Fruit fly (Drosophila melanogaster): Measurements from ENCODE around the gene CG32640.

The CG32640 gene

dm6 chrX:13143100-13143499 is 34.7 kb upstream of the CG32640 start (continued):
- TF ChIP-seq esn (GFP tag; optimal IDR thresholded peaks at IDR 0.05) = peak; percentile 71
- TF ChIP-seq Hr4 (GFP tag; optimal IDR thresholded peaks at IDR 0.05) = peak; percentile 86
- peak; percentile 92 for TF ChIP-seq CG15336 (GFP tag; IDR thresholded peaks at IDR 0.05)
- peak; percentile 73 for TF ChIP-seq CG7368 (GFP tag; optimal IDR thresholded peaks at IDR 0.05)
- TF ChIP-seq CG11294 (GFP tag; IDR thresholded peaks at IDR 0.05) = peak; percentile 49; the same call in 1 of the 2 replicates
- peak; percentile 71 for TF ChIP-seq Eip75B (GFP tag; optimal IDR thresholded peaks at IDR 0.05)
- peak; percentile 26 for TF ChIP-seq CG11902 (GFP tag; optimal IDR thresholded peaks at IDR 0.05)
- peak; percentile 69 for TF ChIP-seq CG6808 (GFP tag; optimal IDR thresholded peaks at IDR 0.05)

dm6 chrX:13145858-13146257 is 31.9 kb upstream of the CG32640 start:
- TF ChIP-seq Blimp-1 (GFP tag; optimal IDR thresholded peaks at IDR 0.05) (peak; percentile 74), CG4318 (GFP tag; optimal IDR thresholded peaks at IDR 0.05) (no peak)

dm6 chrX:13149083-13149482 is 28.7 kb upstream of the CG32640 start:
- no peak for TF ChIP-seq Hr39 (GFP tag; optimal IDR thresholded peaks at IDR 0.05)
- peak; percentile 38 for TF ChIP-seq CG6276 (GFP tag; optimal IDR thresholded peaks at IDR 0.05)
- peak in 1 of 2 experiments; percentile 56 for TF ChIP-seq ss (GFP tag; optimal IDR thresholded peaks at IDR 0.05)
- TF ChIP-seq Lpt (GFP tag; optimal IDR thresholded peaks at IDR 0.05) = peak; percentile 19
- no peak for TF ChIP-seq Eip93F (GFP tag; optimal IDR thresholded peaks at IDR 0.05)
- no peak for TF ChIP-seq CG6792 (GFP tag; optimal IDR thresholded peaks at IDR 0.05)
- no peak for TF ChIP-seq Hr4 (GFP tag; optimal IDR thresholded peaks at IDR 0.05)
- TF ChIP-seq CG10631 (GFP tag; optimal IDR thresholded peaks at IDR 0.05) = no peak
- TF ChIP-seq CG10669 (GFP tag; optimal IDR thresholded peaks at IDR 0.05) = no peak
- peak; percentile 62 for TF ChIP-seq eg (GFP tag; IDR thresholded peaks at IDR 0.05)
- no peak; the same call in 2 of the 3 replicates for TF ChIP-seq CG8119 (GFP tag; IDR thresholded peaks at IDR 0.05)
- TF ChIP-seq dsx (GFP tag; optimal IDR thresholded peaks at IDR 0.05; ENCODE audit: poor library complexity, severe bottlenecking) = no peak

- no peak for TF ChIP-seq Ets21C (GFP tag; optimal IDR thresholded peaks at IDR 0.05)
- peak; percentile 6 for TF ChIP-seq Eip78C (GFP tag)
- TF ChIP-seq CG1621 (tag; optimal IDR thresholded peaks at IDR 0.05) = peak; percentile 77
These were observed 23.0 kb upstream of the CG32640 start, which contains the start of the genes CG4318 and CG4332 for dm6 chrX:13154783-13155182. CG4318 (minus strand) TSS chrX:13154924. CG4332 (plus strand) TSS chrX:13155038.

- peak; percentile 78 for TF ChIP-seq topi (GFP tag; optimal IDR thresholded peaks at IDR 0.05)
- peak; percentile 81 for TF ChIP-seq esn (GFP tag; optimal IDR thresholded peaks at IDR 0.05)
- TF ChIP-seq Blimp-1 (GFP tag; optimal IDR thresholded peaks at IDR 0.05) = no peak
- TF ChIP-seq lz (GFP tag; optimal IDR thresholded peaks at IDR 0.05) = peak; percentile 86
- peak; percentile 57 for TF ChIP-seq Sox15 (GFP tag; optimal IDR thresholded peaks at IDR 0.05)
- no peak for TF ChIP-seq CG11762 (GFP tag; optimal IDR thresholded peaks at IDR 0.05; ENCODE audit: insufficient read depth)
- TF ChIP-seq Smox (GFP tag; optimal IDR thresholded peaks at IDR 0.05) = peak; percentile 62
- no peak for TF ChIP-seq net (GFP tag; optimal IDR thresholded peaks at IDR 0.05)
- no peak for TF ChIP-seq ss (GFP tag; optimal IDR thresholded peaks at IDR 0.05)
- TF ChIP-seq CG8119 (GFP tag; IDR thresholded peaks at IDR 0.05) = 0 out of 3 replicates have a peak, but pooled peaks have one; percentile 43
- TF ChIP-seq Hr4 (GFP tag; optimal IDR thresholded peaks at IDR 0.05) = peak; percentile 74
- peak; percentile 84 for TF ChIP-seq Sox14 (GFP tag; optimal IDR thresholded peaks at IDR 0.05)
- TF ChIP-seq Hr38 (GFP tag; optimal IDR thresholded peaks at IDR 0.05) = no peak
- peak; percentile 58 for TF ChIP-seq CG11902 (GFP tag; optimal IDR thresholded peaks at IDR 0.05)
- TF ChIP-seq CG6854 (GFP tag; optimal IDR thresholded peaks at IDR 0.05) = no peak
- peak; percentile 89 for TF ChIP-seq achi (GFP tag; optimal IDR thresholded peaks at IDR 0.05)
- TF ChIP-seq Eip78C (GFP tag) = peak; percentile 88
- peak; percentile 56 for TF ChIP-seq CG8632 (GFP tag; optimal IDR thresholded peaks at IDR 0.05)
- TF ChIP-seq Hr39 (GFP tag; optimal IDR thresholded peaks at IDR 0.05) = peak; percentile 84
- TF ChIP-seq CG3032 (tag; optimal IDR thresholded peaks at IDR 0.05) = peak; percentile 81
- TF ChIP-seq salr (GFP tag; optimal IDR thresholded peaks at IDR 0.05) = peak in 1 of 2 experiments; percentile 43
- no peak for TF ChIP-seq spab (GFP tag; optimal IDR thresholded peaks at IDR 0.05)
- TF ChIP-seq Gug (GFP tag; IDR thresholded peaks at IDR 0.05) = peak; percentile 48; the same call in 1 of the 2 replicates
- TF ChIP-seq CG6792 (GFP tag; optimal IDR thresholded peaks at IDR 0.05) = peak; percentile 69
- TF ChIP-seq fd85E (GFP tag; optimal IDR thresholded peaks at IDR 0.05) = no peak
- TF ChIP-seq CG34406 (GFP tag; optimal IDR thresholded peaks at IDR 0.05) = peak; percentile 58
- TF ChIP-seq CG31627 (GFP tag; optimal IDR thresholded peaks at IDR 0.05) = peak; percentile 82
- no peak for TF ChIP-seq CG16779 (tag; optimal IDR thresholded peaks at IDR 0.05)
These were observed 18.3 kb upstream of the CG32640 start, which contains the start of the genes Bap60 and CG12096 for dm6 chrX:13159481-13159880. Bap60 (minus strand) TSS chrX:13159508. CG12096 (plus strand) TSS chrX:13159604.

Data from whole organism, prepupa.